Fruit fly (Drosophila melanogaster) whole organism, adult: ENCODE measurements around the gene CG14439.
A peak's percentile ranks its signal among the peaks of the same experiment; 100 is the strongest.

Experiments used
- CG11617 ChIP-seq: fragments of 200-800 bp; sonication (Bioruptor generic); optimal IDR thresholded peaks from 2 replicates; lab custom pipeline; 2017; ENCODE audit warnings: mild to moderate bottlenecking, missing biosample characterization, missing genetic modification reagents, missing genetic modification characterization
- CG12768 ChIP-seq: fragments of 200-800 bp; sonication (Bioruptor generic); optimal IDR thresholded peaks from 2 replicates; lab custom pipeline; 2017; ENCODE audit warnings: missing biosample characterization, missing genetic modification characterization, mild to moderate bottlenecking, moderate library complexity, missing genetic modification reagents
- CG14711 ChIP-seq: fragments of 200-800 bp; sonication (Bioruptor generic); optimal IDR thresholded peaks from 2 replicates; lab custom pipeline; 2018; ENCODE audit warnings: missing biosample characterization, mild to moderate bottlenecking, missing genetic modification characterization, moderate library complexity
- CG1620 ChIP-seq: fragments of 200-800 bp; sonication (Bioruptor generic); optimal IDR thresholded peaks from 2 replicates; lab custom pipeline; 2016; ENCODE audit warnings: missing biosample characterization, missing genetic modification characterization
- CG33017 ChIP-seq: fragments of 200-800 bp; sonication (Bioruptor generic); optimal IDR thresholded peaks from 2 replicates; lab custom pipeline; 2018; ENCODE audit warnings: missing biosample characterization, mild to moderate bottlenecking, missing genetic modification characterization, moderate library complexity
- CG5204 ChIP-seq: fragments of 200-800 bp; sonication (Bioruptor generic); optimal IDR thresholded peaks from 2 replicates; lab custom pipeline; 2016; ENCODE audit warnings: missing biosample characterization, missing genetic modification characterization
- CG7045 ChIP-seq: fragments of 200-800 bp; sonication (Bioruptor generic); optimal IDR thresholded peaks from 2 replicates; lab custom pipeline; 2017; ENCODE audit warnings: missing biosample characterization, mild to moderate bottlenecking, missing genetic modification characterization
- CG7101 ChIP-seq: fragments of 200-800 bp; sonication (Bioruptor generic); optimal IDR thresholded peaks from 2 replicates; lab custom pipeline; 2018; ENCODE audit warnings: missing biosample characterization, mild to moderate bottlenecking, missing genetic modification characterization, moderate library complexity
- Clk ChIP-seq: fragments of 200-800 bp; sonication (Bioruptor generic); optimal IDR thresholded peaks from 2 replicates; lab custom pipeline; 2017; ENCODE audit warnings: missing biosample characterization, missing genetic modification characterization
- Hr96 ChIP-seq: fragments of 200-800 bp; sonication (Bioruptor generic); optimal IDR thresholded peaks from 2 replicates; lab custom pipeline; 2016; ENCODE audit warnings: missing biosample characterization, missing genetic modification characterization
- Mnt ChIP-seq: fragments of 200-800 bp; sonication (Bioruptor generic); optimal IDR thresholded peaks from 2 replicates; lab custom pipeline; 2016; ENCODE audit warnings: missing biosample characterization, mild to moderate bottlenecking, missing genetic modification characterization
- bab1 ChIP-seq: fragments of 200-800 bp; sonication (Bioruptor generic); optimal IDR thresholded peaks from 3 replicates; lab custom pipeline; 2019; ENCODE audit warnings: missing biosample characterization, mild to moderate bottlenecking, missing genetic modification characterization, moderate library complexity
- cic ChIP-seq: fragments of 200-800 bp; sonication (Bioruptor generic); optimal IDR thresholded peaks from 2 replicates; lab custom pipeline; 2017; ENCODE audit warnings: missing biosample characterization, mild to moderate bottlenecking, missing genetic modification characterization, moderate library complexity
- cnc ChIP-seq, 2 experiments: fragments of >200 bp; optimal IDR thresholded peaks; 2 replicates each; lab custom pipeline; 2017
- kay ChIP-seq: fragments of 200-800 bp; sonication (Bioruptor generic); peaks from one replicate; lab custom pipeline; 2016; ENCODE audit warnings: missing biosample characterization, missing genetic modification characterization, borderline replicate concordance
- ovo ChIP-seq: fragments of 200-800 bp; sonication (Bioruptor generic); optimal IDR thresholded peaks from 2 replicates; lab custom pipeline; 2016; ENCODE audit warnings: missing biosample characterization, missing genetic modification characterization
- pad ChIP-seq: fragments of 200-800 bp; sonication (Bioruptor generic); optimal IDR thresholded peaks from 3 replicates; lab custom pipeline; 2017; ENCODE audit warnings: missing biosample characterization, missing genetic modification characterization, mild to moderate bottlenecking, moderate library complexity, missing genetic modification reagents
- tj ChIP-seq: fragments of 200-800 bp; sonication (Bioruptor generic); optimal IDR thresholded peaks from 3 replicates; lab custom pipeline; 2017; ENCODE audit warnings: missing biosample characterization, mild to moderate bottlenecking, missing genetic modification characterization, moderate library complexity
- toe ChIP-seq: fragments of 200-800 bp; sonication (Bioruptor generic); optimal IDR thresholded peaks from 2 replicates; lab custom pipeline; 2016; ENCODE audit warnings: missing biosample characterization, missing genetic modification characterization

CG14439 gene

DNA sequence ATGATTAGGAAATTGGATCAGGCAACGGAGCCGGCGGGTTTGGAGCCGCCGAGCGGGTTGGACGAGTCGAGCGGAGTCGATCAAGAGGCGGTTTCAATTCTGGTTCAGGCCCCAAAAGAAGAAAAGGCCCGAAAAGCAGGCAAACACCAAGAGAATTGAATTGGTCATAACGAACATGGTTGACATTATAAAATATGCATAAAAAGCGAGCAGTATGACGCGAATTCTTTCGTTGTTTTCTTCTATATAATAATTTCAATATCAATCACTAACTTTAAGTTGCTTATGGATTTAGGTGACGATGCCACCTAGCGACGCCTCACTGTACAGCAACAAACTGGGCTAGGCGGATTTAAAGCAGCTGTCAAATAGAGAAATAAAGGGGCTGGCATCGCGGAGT is 45.5 kb downstream of the CG14439 start:
- TF ChIP-seq ovo (GFP tag; lab: Kevin White, UChicago): no peak
- no peak for TF ChIP-seq CG5204
- TF ChIP-seq toe: no peak
- TF ChIP-seq pad: no peak
- no peak for TF ChIP-seq cnc (optimal IDR thresholded peaks at IDR 0.05; lab: Kevin White, UChicago)
- TF ChIP-seq CG11617 (GFP tag; lab: Kevin White, UChicago): no peak

DNA sequence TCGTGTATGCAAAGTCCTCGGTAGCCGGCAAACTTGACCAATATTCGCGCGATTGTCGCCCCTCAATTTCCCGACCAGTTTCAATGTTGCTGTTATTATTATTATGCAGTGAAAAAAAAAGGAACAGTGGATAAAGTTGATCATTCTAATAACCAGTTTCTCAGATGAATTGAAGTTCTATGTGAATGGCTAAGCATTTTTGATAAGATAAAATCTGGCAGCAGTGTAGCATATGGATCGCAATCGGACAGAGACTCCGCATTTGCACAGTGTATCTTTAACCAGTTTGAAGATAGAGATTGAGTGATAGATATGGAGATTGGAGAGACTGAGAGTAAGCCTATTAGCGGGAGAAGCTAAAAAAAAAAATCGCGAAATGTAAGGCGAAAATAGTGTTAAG is 46.0 kb downstream of the CG14439 start:
- TF ChIP-seq Clk (no peak), CG14711 (peak; percentile 34), CG5204 (no peak), CG33017 (tag; lab: Kevin White, UChicago) (no peak), cnc (optimal IDR thresholded peaks at IDR 0.05; lab: Kevin White, UChicago) (no peak), CG12768 (GFP tag; lab: Kevin White, UChicago) (no peak), CG7101 (tag; lab: Kevin White, UChicago) (peak; percentile 1), pad (peak; percentile 76)

DNA sequence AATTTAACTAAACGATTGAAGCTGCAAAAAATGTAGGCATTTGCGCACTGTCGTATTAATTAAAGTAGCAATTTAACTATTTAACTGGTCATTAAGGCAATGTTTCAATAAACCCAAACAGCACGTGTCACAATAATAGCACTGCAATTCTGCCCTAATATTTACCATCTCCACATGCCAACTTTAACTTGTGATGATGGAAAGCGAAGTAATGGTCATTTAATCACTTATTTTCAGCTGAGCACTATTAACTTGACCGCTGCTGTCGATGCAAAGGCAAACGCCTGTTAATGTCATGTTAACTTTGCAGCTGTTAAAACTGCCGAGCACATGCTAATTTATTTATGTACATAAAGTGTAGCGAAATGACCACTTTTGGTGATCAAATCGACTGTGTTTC is 46.8 kb downstream of the CG14439 start:
- TF ChIP-seq Hr96 (GFP tag; lab: Kevin White, UChicago) (no peak), CG14711 (peak; percentile 68), CG1620 (GFP tag; lab: Kevin White, UChicago) (no peak), bab1 (GFP tag; lab: Kevin White, UChicago) (peak; percentile 68), CG33017 (tag; lab: Kevin White, UChicago) (peak; percentile 68), ovo (GFP tag; lab: Kevin White, UChicago) (no peak), CG7101 (tag; lab: Kevin White, UChicago) (peak; percentile 71), CG5204 (no peak), CG7045 (GFP tag; lab: Kevin White, UChicago) (peak; percentile 50)

DNA sequence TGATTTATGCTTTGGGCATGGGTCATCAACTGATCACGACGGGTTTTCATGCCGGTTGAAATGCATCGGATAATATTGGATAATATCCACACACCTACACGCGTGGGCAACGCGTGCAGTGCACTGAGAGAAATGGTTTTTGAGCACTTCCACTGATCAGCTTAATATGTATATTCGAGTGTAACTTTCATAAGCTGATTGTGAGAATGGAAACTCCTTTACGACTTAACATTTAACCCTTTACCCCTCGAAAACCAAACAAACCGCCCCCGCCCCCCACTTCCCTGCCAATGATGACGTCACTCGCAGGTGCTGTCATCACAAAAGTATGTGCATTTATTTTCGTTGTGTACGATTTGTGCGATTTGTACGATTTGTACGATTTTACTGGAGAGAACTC is 47.5 kb downstream of the CG14439 start:
- TF ChIP-seq CG7101 (tag; lab: Kevin White, UChicago) (no peak), CG33017 (tag; lab: Kevin White, UChicago) (no peak), CG11617 (GFP tag; lab: Kevin White, UChicago) (no peak), Clk (no peak), kay (GFP tag; lab: Kevin White, UChicago) (no peak), Hr96 (GFP tag; lab: Kevin White, UChicago) (no peak), cic (GFP tag; lab: Kevin White, UChicago) (no peak), CG5204 (no peak), cnc (optimal IDR thresholded peaks at IDR 0.05; lab: Kevin White, UChicago) (no peak), pad (no peak)

DNA sequence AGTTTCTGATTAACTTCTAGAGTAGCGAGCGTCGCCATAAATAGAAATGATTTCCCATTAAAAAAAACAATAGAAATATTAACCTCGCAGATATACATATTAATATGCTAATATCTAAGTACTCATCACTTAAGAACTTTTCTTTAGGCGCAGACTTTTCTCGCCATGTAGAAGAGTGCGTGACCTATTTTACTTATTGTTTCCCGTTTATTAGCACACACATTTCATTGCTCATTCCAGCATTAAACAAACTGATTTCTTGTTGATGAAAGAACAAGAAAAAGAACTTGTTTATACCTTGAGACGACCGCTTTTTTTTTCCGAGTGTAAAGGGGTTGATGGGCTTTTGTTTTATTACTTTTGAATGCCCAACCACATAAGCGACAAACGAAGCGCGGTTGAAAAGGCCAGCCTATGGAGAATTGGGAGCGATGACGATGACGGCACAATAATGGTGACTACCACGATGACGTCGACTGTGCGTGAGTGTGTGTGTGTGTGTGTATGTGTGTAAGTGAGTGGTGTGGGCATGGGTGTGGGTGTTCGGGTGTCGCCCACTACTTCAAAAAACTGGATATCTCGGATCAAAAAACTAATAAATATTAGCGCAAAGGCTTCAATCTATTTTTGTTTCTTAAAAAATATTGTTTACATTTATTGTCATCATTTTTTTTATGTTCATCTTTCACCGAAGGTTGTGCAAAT is 48.8 kb downstream of the CG14439 start:
- no peak for TF ChIP-seq cic (GFP tag; lab: Kevin White, UChicago)
- TF ChIP-seq Mnt (GFP tag; lab: Kevin White, UChicago): no peak
- TF ChIP-seq bab1 (GFP tag; lab: Kevin White, UChicago): peak; percentile 12
- TF ChIP-seq CG12768 (GFP tag; lab: Kevin White, UChicago): no peak
- TF ChIP-seq CG7101 (tag; lab: Kevin White, UChicago): no peak

DNA sequence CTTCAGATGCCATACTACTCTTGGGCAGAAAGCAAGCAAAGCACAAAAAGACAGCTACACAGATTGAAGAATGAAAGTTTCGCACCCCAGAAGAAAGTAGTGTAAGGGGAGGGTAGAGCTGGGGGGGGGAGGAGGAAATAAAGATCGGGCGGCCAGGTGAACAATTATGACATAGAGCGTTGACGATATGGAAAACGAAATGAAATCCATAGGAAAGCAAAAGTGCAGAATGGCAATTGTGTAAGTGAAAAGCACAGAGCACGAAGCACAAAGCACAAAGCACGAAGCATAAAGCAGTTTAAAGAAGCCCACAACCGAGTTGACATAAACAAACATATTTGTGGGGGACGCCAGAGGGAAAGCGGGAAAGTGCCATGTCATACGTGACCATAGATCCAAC is 49.6 kb downstream of the CG14439 start:
- TF ChIP-seq CG14711 (no peak), CG7045 (GFP tag; lab: Kevin White, UChicago) (no peak)

DNA sequence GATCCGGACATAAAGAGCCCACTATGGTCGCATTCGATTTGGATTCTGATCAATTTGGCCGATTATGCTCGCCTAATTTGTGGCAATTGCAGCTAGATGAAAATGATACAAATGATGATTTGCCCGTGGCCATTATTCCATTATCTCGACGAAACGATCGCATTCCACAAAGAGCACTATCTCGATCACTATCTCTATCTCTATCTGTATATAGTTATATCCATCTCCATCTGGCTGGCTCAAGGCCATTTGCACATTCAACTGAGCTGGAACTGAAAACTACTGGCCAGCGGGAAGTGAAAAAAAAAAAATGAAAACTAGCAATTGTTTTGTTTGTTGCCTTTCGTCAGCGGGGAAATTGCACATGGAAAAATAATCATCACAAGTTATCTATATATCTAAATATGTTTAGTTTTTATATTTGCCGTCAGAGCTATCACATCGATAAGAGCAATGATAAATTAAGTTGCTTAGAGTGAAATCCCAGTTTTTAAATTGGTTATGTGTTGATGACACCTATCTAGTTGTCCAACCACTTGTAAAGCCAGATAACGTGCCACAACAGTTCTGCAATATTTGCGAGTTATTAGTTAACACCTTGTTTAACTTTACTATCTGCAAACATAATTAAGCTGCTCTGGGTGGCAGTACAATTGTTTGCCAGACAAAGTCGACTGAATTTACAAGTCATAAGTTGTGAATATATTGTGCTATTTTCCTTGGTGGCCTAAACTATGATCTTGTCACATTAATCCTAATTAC is 52.1 kb downstream of the CG14439 start:
- peak; percentile 12 for TF ChIP-seq CG11617 (GFP tag; lab: Kevin White, UChicago)
- peak; percentile 30 for TF ChIP-seq CG33017 (tag; lab: Kevin White, UChicago)
- peak; percentile 1 for TF ChIP-seq pad
- peak; percentile 8 for TF ChIP-seq CG7045 (GFP tag; lab: Kevin White, UChicago)
- TF ChIP-seq cic (GFP tag; lab: Kevin White, UChicago): peak; percentile 32
- no peak for TF ChIP-seq toe
- peak; percentile 53 for TF ChIP-seq CG7101 (tag; lab: Kevin White, UChicago)
- TF ChIP-seq CG14711: peak; percentile 38
- TF ChIP-seq Hr96 (GFP tag; lab: Kevin White, UChicago): no peak
- TF ChIP-seq tj: no peak
- TF ChIP-seq kay (GFP tag; lab: Kevin White, UChicago): peak; percentile 51
